Worm (Caenorhabditis elegans): ENCODE measurements around the gene W02B12.13.

Gene W02B12.13

DNA sequence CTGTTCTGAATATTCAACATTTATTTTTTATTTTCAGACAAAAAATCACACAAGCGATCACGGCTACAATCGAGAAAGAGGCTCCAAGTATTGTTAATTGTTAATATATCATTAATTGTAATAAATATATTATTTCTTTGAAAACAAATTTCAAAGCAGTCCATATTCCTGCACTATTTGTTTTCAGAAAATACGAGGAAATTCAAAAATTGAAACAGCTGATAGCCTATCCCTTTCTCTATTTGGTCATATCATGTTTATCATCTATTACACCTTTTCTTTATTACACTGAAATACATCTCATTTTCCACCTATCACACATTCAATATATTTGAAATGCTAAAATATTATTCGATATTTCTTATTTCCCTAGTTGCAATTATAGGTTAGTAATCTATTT lies at the start of gene W02B12.13:
Gene W02B12.13, plus strand, starts transcription at position 301 of the 400 bp plus-strand sequence.
- no peak for TF ChIP-seq fax-1 (tag; optimal IDR thresholded peaks at IDR 0.05)
- no peak for TF ChIP-seq nhr-232 (tag; optimal IDR thresholded peaks at IDR 0.05)
- no peak for TF ChIP-seq hlh-8 (tag; optimal IDR thresholded peaks at IDR 0.05)
- TF ChIP-seq odd-2 (tag; optimal IDR thresholded peaks at IDR 0.05): no peak
- TF ChIP-seq eyg-1 (tag; optimal IDR thresholded peaks at IDR 0.05): no peak
- TF ChIP-seq T23F11.4 (GFP tag; optimal IDR thresholded peaks at IDR 0.05): no peak
- no peak for TF ChIP-seq ceh-9 (tag; optimal IDR thresholded peaks at IDR 0.05)
- no peak for TF ChIP-seq ceh-31 (tag; optimal IDR thresholded peaks at IDR 0.05)
- no peak for TF ChIP-seq elt-2 (tag; optimal IDR thresholded peaks at IDR 0.05)
- no peak for TF ChIP-seq che-1 (tag; optimal IDR thresholded peaks at IDR 0.05)

DNA sequence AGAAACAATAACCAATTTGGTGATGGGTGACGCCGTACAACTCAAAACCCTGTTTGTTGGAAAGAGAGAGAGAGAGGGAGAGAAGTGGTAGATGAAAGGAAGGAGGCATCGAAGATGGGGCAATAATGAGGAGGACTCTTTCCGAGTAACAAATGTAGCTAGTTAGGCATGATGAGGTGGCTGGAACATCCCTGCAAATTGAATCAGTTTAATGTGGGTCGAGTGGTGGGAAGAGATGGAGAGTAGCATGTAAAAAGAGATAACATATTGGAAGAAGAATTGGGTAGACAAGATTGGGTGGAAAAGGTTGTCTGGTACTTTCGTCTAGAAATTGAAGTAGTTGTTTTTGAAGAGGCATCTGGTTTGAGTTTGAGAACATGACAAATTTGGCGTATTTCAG lies 48.9 kb upstream of the W02B12.13 start:
- TF ChIP-seq unc-86 (tag; optimal IDR thresholded peaks at IDR 0.05) (no peak), unc-55 (GFP tag; optimal IDR thresholded peaks at IDR 0.05) (no peak), sdc-2 (tag; optimal IDR thresholded peaks at IDR 0.05) (no peak), syd-9 (tag; optimal IDR thresholded peaks at IDR 0.05) (no peak), mec-3 (tag; optimal IDR thresholded peaks at IDR 0.05; ENCODE audit: borderline replicate concordance) (no peak), tbx-7 (tag; optimal IDR thresholded peaks at IDR 0.05) (no peak), unc-42 (tag; optimal IDR thresholded peaks at IDR 0.05) (peak; percentile 84), lim-6 (tag; optimal IDR thresholded peaks at IDR 0.05) (no peak), ceh-14 (tag; optimal IDR thresholded peaks at IDR 0.05) (no peak), C08G9.2 (tag; optimal IDR thresholded peaks at IDR 0.05) (peak; percentile 13), ceh-9 (tag; optimal IDR thresholded peaks at IDR 0.05) (no peak), ceh-31 (tag; optimal IDR thresholded peaks at IDR 0.05) (no peak)

DNA sequence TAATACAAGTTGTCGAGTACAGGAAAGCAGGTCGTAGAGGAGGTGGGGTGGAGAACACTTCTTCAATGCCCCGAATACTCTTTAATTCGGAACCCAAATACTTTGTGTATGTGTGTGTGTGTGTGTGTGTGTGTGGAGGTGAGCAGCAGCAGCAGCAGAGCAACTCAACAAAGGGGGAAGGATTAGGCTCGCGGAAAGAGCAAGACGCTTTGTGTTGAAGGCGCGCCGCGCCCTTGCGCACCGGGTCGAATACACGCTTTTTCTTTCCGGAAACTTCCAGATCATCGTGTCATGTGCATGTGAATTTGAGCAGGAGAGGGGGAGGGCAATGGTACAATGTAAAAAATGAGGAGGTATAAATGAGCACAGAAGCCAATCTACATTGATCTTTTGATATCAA lies 46.3 kb upstream of the W02B12.13 start:
- TF ChIP-seq ets-4 (tag; optimal IDR thresholded peaks at IDR 0.05) (peak; percentile 64), ceh-24 (tag; optimal IDR thresholded peaks at IDR 0.05) (no peak), odd-2 (tag; optimal IDR thresholded peaks at IDR 0.05) (no peak), ceh-34 (tag; optimal IDR thresholded peaks at IDR 0.05) (no peak), eyg-1 (tag; optimal IDR thresholded peaks at IDR 0.05) (no peak), nfya-1 (tag; optimal IDR thresholded peaks at IDR 0.05) (no peak), ceh-31 (tag; optimal IDR thresholded peaks at IDR 0.05) (peak; percentile 22), fkh-6 (tag; optimal IDR thresholded peaks at IDR 0.05) (peak; percentile 44), nhr-232 (tag; optimal IDR thresholded peaks at IDR 0.05) (no peak), zip-5 (tag; optimal IDR thresholded peaks at IDR 0.05) (no peak), ceh-2 (tag; optimal IDR thresholded peaks at IDR 0.05) (no peak), tbx-7 (tag; optimal IDR thresholded peaks at IDR 0.05) (no peak), elt-2 (tag; optimal IDR thresholded peaks at IDR 0.05) (no peak), elt-4 (tag; optimal IDR thresholded peaks at IDR 0.05) (no peak), syd-9 (tag; optimal IDR thresholded peaks at IDR 0.05) (no peak), che-1 (tag; optimal IDR thresholded peaks at IDR 0.05) (no peak), hlh-6 (tag; optimal IDR thresholded peaks at IDR 0.05) (no peak), unc-55 (GFP tag; optimal IDR thresholded peaks at IDR 0.05) (no peak), mec-3 (tag; optimal IDR thresholded peaks at IDR 0.05; ENCODE audit: borderline replicate concordance) (no peak), ref-2 (tag; optimal IDR thresholded peaks at IDR 0.05) (peak; percentile 24), dve-1 (tag; optimal IDR thresholded peaks at IDR 0.05) (peak; percentile 14), ceh-30 (tag; optimal IDR thresholded peaks at IDR 0.05) (no peak), pha-4 (tag; optimal IDR thresholded peaks at IDR 0.05) (no peak), rnt-1 (tag; optimal IDR thresholded peaks at IDR 0.05) (no peak), madf-2 (tag; optimal IDR thresholded peaks at IDR 0.05) (no peak)

DNA sequence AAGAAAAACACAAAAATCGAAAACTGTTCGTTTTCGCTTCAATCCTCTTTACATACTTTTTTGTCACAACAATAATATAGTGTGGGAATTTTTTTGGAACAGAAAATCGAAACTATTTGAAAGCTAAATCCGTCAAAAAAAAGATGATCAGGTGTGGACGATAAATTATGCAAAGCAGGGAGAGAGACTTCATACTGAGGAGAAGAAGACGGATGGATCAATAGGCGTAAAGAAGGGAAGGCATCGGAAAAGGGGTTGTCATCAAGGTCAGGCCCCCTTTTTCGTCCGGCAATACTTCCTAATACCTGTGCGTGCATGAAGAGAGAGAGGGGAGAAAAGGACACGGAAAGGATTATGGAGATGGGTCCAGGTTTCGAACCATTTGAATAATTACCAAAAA lies 44.7 kb upstream of the W02B12.13 start:
- TF ChIP-seq nhr-232 (tag; optimal IDR thresholded peaks at IDR 0.05): no peak
- no peak for TF ChIP-seq dve-1 (tag; optimal IDR thresholded peaks at IDR 0.05)
- TF ChIP-seq pax-1 (tag; optimal IDR thresholded peaks at IDR 0.05): no peak
- TF ChIP-seq mec-3 (tag; optimal IDR thresholded peaks at IDR 0.05; ENCODE audit: borderline replicate concordance): no peak
- TF ChIP-seq ceh-14 (tag; optimal IDR thresholded peaks at IDR 0.05): no peak
- no peak for TF ChIP-seq ceh-2 (tag; optimal IDR thresholded peaks at IDR 0.05)
